Fruit fly (Drosophila melanogaster) whole organism, embryonic: Measurements from ENCODE around the gene CG15471.

Experiments used
- CG11560 ChIP-seq: fragments of 200-800 bp; sonication (Bioruptor generic); IDR thresholded peaks from 3 replicates; pipeline ENCODE4 v1.3.6; 2022; ENCODE audit warnings: missing biosample characterization, missing genetic modification characterization
- CG14667 ChIP-seq: fragments of 200-800 bp; sonication (Bioruptor generic); IDR thresholded peaks from 2 replicates; pipeline ENCODE4 v1.3.6; 2022; ENCODE audit warnings: missing biosample characterization, missing genetic modification characterization
- CG3726 ChIP-seq: fragments of 200-800 bp; sonication (Bioruptor generic); IDR thresholded peaks from 3 replicates; pipeline ENCODE4, ENCODE4 v1.3.6; 2022; ENCODE audit warnings: missing biosample characterization, missing genetic modification characterization
- CG7556 ChIP-seq: fragments of 200-800 bp; sonication (Bioruptor generic); optimal IDR thresholded peaks from 2 replicates; lab custom pipeline; 2017; ENCODE audit warnings: missing biosample characterization, mild to moderate bottlenecking, missing genetic modification characterization
- CG8478 ChIP-seq: fragments of >200 bp; optimal IDR thresholded peaks from 2 replicates; lab custom pipeline; 2018
- Dbx ChIP-seq: fragments of 200-800 bp; sonication (Bioruptor generic); IDR thresholded peaks from 3 replicates; pipeline ENCODE4 v1.3.6; 2022; ENCODE audit warnings: missing biosample characterization, missing genetic modification characterization
- Dfd ChIP-seq, 2 experiments: fragments of >200 bp; optimal IDR thresholded peaks; 2 replicates each; lab custom pipeline; 2017; ENCODE audit warnings: missing biosample characterization in 2 of 2, missing genetic modification characterization in 2 of 2
- HmgD ChIP-seq: fragments of 200-800 bp; sonication (Bioruptor generic); optimal IDR thresholded peaks from 3 replicates; lab custom pipeline; 2016; ENCODE audit warnings: missing biosample characterization, missing genetic modification characterization
- NFAT ChIP-seq: fragments of 200-800 bp; sonication (Bioruptor generic); IDR thresholded peaks from 2 replicates; pipeline ENCODE4 v1.3.6; 2022; ENCODE audit warnings: missing biosample characterization, missing genetic modification characterization
- Spps ChIP-seq: fragments of 200-800 bp; sonication (Bioruptor generic); optimal IDR thresholded peaks from 2 replicates; lab custom pipeline; 2018; ENCODE audit warnings: missing biosample characterization, mild to moderate bottlenecking, missing genetic modification characterization
- her ChIP-seq: fragments of 200-800 bp; sonication (Bioruptor generic); optimal IDR thresholded peaks from 2 replicates; lab custom pipeline; 2016; ENCODE audit warnings: missing biosample characterization, missing genetic modification characterization
- ken ChIP-seq: fragments of 200-800 bp; sonication (Bioruptor generic); IDR thresholded peaks from 3 replicates; pipeline ENCODE4 v1.3.6; 2022; ENCODE audit warnings: missing biosample characterization, missing genetic modification characterization

dm6 chrX:4783775-4784174 lies 1.2 kb upstream of the CG15471 start, which contains the start of gene CG6978:
- TF ChIP-seq CG8478 (lab: Kevin White, UChicago) (no peak), Dbx (GFP tag; lab: Robert Waterston, UW) (no peak), ken (GFP tag; lab: Robert Waterston, UW) (no peak), Dfd (GFP tag; optimal IDR thresholded peaks at IDR 0.05; lab: Kevin White, UChicago) (no peak), CG7556 (GFP tag; lab: Kevin White, UChicago) (no peak), HmgD (no peak), CG14667 (GFP tag; lab: Robert Waterston, UW) (no peak), Spps (tag; lab: Kevin White, UChicago) (no peak), NFAT (GFP tag; lab: Robert Waterston, UW) (no peak), CG3726 (GFP tag; lab: Robert Waterston, UW) (no peak), her (GFP tag; lab: Kevin White, UChicago) (no peak), CG11560 (tag; lab: Robert Waterston, UW) (no peak)
